Worm (Caenorhabditis elegans): ENCODE measurements around the gene ins-31.

DNA sequence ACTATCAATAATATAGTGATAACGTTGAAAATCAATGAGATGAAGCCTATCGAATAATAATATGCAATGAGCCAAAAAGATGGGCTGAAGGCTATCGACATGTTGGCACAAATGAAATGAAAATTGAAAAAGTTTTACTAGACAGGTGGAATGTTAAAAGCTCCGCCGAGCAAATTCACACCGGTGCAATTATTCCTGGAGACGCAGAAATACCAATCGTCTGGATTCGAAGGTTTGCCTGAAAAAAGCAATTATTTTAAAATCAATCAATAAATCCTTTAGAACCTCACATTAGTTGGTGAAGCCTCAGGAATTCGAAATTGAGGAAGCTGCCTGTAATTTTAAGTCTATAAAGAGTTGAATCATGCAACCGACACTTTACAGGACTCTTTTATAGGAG, 27.5 kb downstream of the ins-31 start, which contains the start of gene sri-32:
- TF ChIP-seq ama-1 (optimal IDR thresholded peaks at IDR 0.05) (no peak), lin-39 (tag; optimal IDR thresholded peaks at IDR 0.05) (no peak), R02D3.7 (tag; optimal IDR thresholded peaks at IDR 0.05) (no peak)
